Fruit fly (Drosophila melanogaster): ENCODE data around the gene Grip.
A peak's percentile ranks its signal among the peaks of the same experiment; 100 is the strongest.

The Grip gene

dm6 chrX:5916494-5917309 lies 49.4 kb upstream of the Grip start, which contains the start of the genes Shmt and CG3726 (continued):
- no peak for TF ChIP-seq Sox100B (GFP tag; optimal IDR thresholded peaks at IDR 0.05)
- peak; percentile 100 for TF ChIP-seq CG11504 (tag; optimal IDR thresholded peaks at IDR 0.05)
- TF ChIP-seq amos (GFP tag; IDR thresholded peaks at IDR 0.05; ENCODE audit: partially characterized antibody), result peak; percentile 37; the same call in 1 of the 2 replicates
- no peak for TF ChIP-seq CG9727 (GFP tag; optimal IDR thresholded peaks at IDR 0.05)
- TF ChIP-seq maf-S (GFP tag; optimal IDR thresholded peaks at IDR 0.05), result no peak
- TF ChIP-seq unpg (GFP tag; optimal IDR thresholded peaks at IDR 0.05), result peak; percentile 9
- 0 out of 3 replicates have a peak, but pooled peaks have one; percentile 9 for TF ChIP-seq gce (GFP tag; IDR thresholded peaks at IDR 0.05)
- no peak for TF ChIP-seq CG1647 (GFP tag; optimal IDR thresholded peaks at IDR 0.05)
- no peak for TF ChIP-seq CG17802 (tag; optimal IDR thresholded peaks at IDR 0.05)
- TF ChIP-seq Fer2 (tag; optimal IDR thresholded peaks at IDR 0.05), result no peak
- no peak for TF ChIP-seq CG12942 (GFP tag; optimal IDR thresholded peaks at IDR 0.05)
- no peak for TF ChIP-seq CG12155 (GFP tag; optimal IDR thresholded peaks at IDR 0.05)
- no peak for TF ChIP-seq CG14050 (GFP tag; IDR thresholded peaks at IDR 0.05)
- TF ChIP-seq MBD-R2 (GFP tag; IDR thresholded peaks at IDR 0.05), result peak; percentile 22
- TF ChIP-seq CG14965 (GFP tag; optimal IDR thresholded peaks at IDR 0.05; ENCODE audit: borderline replicate concordance), result no peak
- no peak for TF ChIP-seq H2.0 (GFP tag; IDR thresholded peaks at IDR 0.05)
- TF ChIP-seq Rx (GFP tag; IDR thresholded peaks at IDR 0.05), result no peak
- no peak for TF ChIP-seq NC2β (GFP tag; optimal IDR thresholded peaks at IDR 0.05)
- no peak for TF ChIP-seq CG5953 (GFP tag; IDR thresholded peaks at IDR 0.05)
- no peak for TF ChIP-seq NfI (GFP tag; optimal IDR thresholded peaks at IDR 0.05)
- TF ChIP-seq dmrt11E (tag; optimal IDR thresholded peaks at IDR 0.05), result no peak
- TF ChIP-seq ind (GFP tag; optimal IDR thresholded peaks at IDR 0.05), result no peak
- TF ChIP-seq bowl (GFP tag; IDR thresholded peaks at IDR 0.05), result no peak
- TF ChIP-seq schlank (tag; optimal IDR thresholded peaks at IDR 0.05), result no peak
- TF ChIP-seq Poxn (GFP tag; IDR thresholded peaks at IDR 0.05), result no peak
- no peak for TF ChIP-seq ewg (GFP tag; optimal IDR thresholded peaks at IDR 0.05)
- no peak for TF ChIP-seq Camta (GFP tag; optimal IDR thresholded peaks at IDR 0.05)
- no peak for TF ChIP-seq hb (GFP tag; IDR thresholded peaks at IDR 0.05; ENCODE audit: partially characterized antibody)
- TF ChIP-seq CG6854 (GFP tag; optimal IDR thresholded peaks at IDR 0.05), result peak; percentile 21
- TF ChIP-seq Sox102F (GFP tag; optimal IDR thresholded peaks at IDR 0.05), result no peak
- TF ChIP-seq MTF-1 (GFP tag; optimal IDR thresholded peaks at IDR 0.05; ENCODE audit: borderline replicate concordance), result no peak
- TF ChIP-seq CG3995 (GFP tag; optimal IDR thresholded peaks at IDR 0.05), result no peak
- no peak for TF ChIP-seq shn (GFP tag; optimal IDR thresholded peaks at IDR 0.05)
- no peak for TF ChIP-seq CG32532 (GFP tag; IDR thresholded peaks at IDR 0.05)
- TF ChIP-seq gem (tag; optimal IDR thresholded peaks at IDR 0.05), result no peak
- TF ChIP-seq CG12391 (tag; optimal IDR thresholded peaks at IDR 0.05), result no peak
- no peak for TF ChIP-seq CG17361 (GFP tag; IDR thresholded peaks at IDR 0.05)
- no peak for TF ChIP-seq Ssrp (tag; optimal IDR thresholded peaks at IDR 0.05)
- peak; percentile 26 for TF ChIP-seq CG12236 (GFP tag; optimal IDR thresholded peaks at IDR 0.05)
- no peak for TF ChIP-seq aop (GFP tag; IDR thresholded peaks at IDR 0.05)
- no peak for TF ChIP-seq CG14441 (GFP tag; IDR thresholded peaks at IDR 0.05)
- TF ChIP-seq crc (GFP tag; optimal IDR thresholded peaks at IDR 0.05), result no peak
- TF ChIP-seq Drgx (GFP tag; IDR thresholded peaks at IDR 0.05), result no peak
- TF ChIP-seq CG3281 (GFP tag; optimal IDR thresholded peaks at IDR 0.05), result no peak
- no peak for TF ChIP-seq CG8281 (tag; optimal IDR thresholded peaks at IDR 0.05)
- TF ChIP-seq CG6175 (GFP tag; IDR thresholded peaks at IDR 0.05), result no peak
- no peak for TF ChIP-seq pros (GFP tag; optimal IDR thresholded peaks at IDR 0.05)
- TF ChIP-seq mld (GFP tag; IDR thresholded peaks at IDR 0.05; ENCODE audit: partially characterized antibody), result no peak
- no peak for TF ChIP-seq CG31365 (tag; optimal IDR thresholded peaks at IDR 0.05)
- TF ChIP-seq chn (GFP tag; optimal IDR thresholded peaks at IDR 0.05), result no peak
